Worm (Caenorhabditis elegans) whole organism, L4 larva: ENCODE results near the gene K02A6.2.

Experiments
- D1046.2 ChIP-seq: fragments of 200-800 bp; sonication (Bioruptor generic); IDR thresholded peaks from 2 replicates; pipeline ENCODE4 v1.3.6; 2022; ENCODE audit warnings: missing genetic modification characterization, missing compliant biosample characterization
- F10B5.3 ChIP-seq: sonication (generic microtip); optimal IDR thresholded peaks from 2 replicates; lab custom pipeline; 2016; ENCODE audit warnings: mild to moderate bottlenecking, missing genetic modification characterization, missing compliant biosample characterization
- F37D6.2 ChIP-seq: sonication (generic microtip); optimal IDR thresholded peaks from 2 replicates; lab custom pipeline; 2016; ENCODE audit warnings: mild to moderate bottlenecking, missing genetic modification characterization, missing compliant biosample characterization
- F44E2.7 ChIP-seq: fragments of 200-800 bp; sonication (Bioruptor generic); IDR thresholded peaks from 2 replicates; pipeline ENCODE4 v2.1.2; 2022; ENCODE audit warnings: missing genetic modification characterization, missing compliant biosample characterization
- F49E8.2 ChIP-seq: sonication (generic microtip); optimal IDR thresholded peaks from 2 replicates; lab custom pipeline; 2016; ENCODE audit warnings: missing compliant biosample characterization, mild to moderate bottlenecking, missing genetic modification characterization, borderline replicate concordance
- R02D3.7 ChIP-seq: fragments of 150-350 bp; sonication (generic microtip); optimal IDR thresholded peaks from 3 replicates; lab custom pipeline; 2014; ENCODE audit warnings: missing biosample characterization, missing genetic modification characterization
- T20F7.1 ChIP-seq: fragments of 200-800 bp; sonication (Bioruptor generic); optimal IDR thresholded peaks from 2 replicates; lab custom pipeline; 2018; ENCODE audit warnings: mild to moderate bottlenecking, missing genetic modification characterization, missing compliant biosample characterization
- Y48G9A.11 ChIP-seq: fragments of 200-800 bp; sonication (Bioruptor generic); IDR thresholded peaks from 2 replicates; pipeline ENCODE4 v1.3.6; 2022; ENCODE audit warnings: missing genetic modification reagents, missing genetic modification characterization, missing compliant biosample characterization
- Y75B8A.6 ChIP-seq: fragments of 200-800 bp; sonication (Bioruptor generic); IDR thresholded peaks from 2 replicates; pipeline ENCODE4 v1.3.6; 2022; ENCODE audit warnings: missing genetic modification reagents, missing genetic modification characterization, missing compliant biosample characterization
- ZK337.2 ChIP-seq: fragments of 200-800 bp; sonication (Bioruptor generic); IDR thresholded peaks from 2 replicates; pipeline ENCODE4 v1.3.6; 2022; ENCODE audit warnings: missing genetic modification reagents, missing genetic modification characterization, missing compliant biosample characterization
- ceh-20 ChIP-seq: fragments of 200-800 bp; sonication (Bioruptor generic); IDR thresholded peaks from 2 replicates; pipeline ENCODE4 v1.3.6; 2022; ENCODE audit warnings: missing genetic modification reagents, missing genetic modification characterization, missing compliant biosample characterization
- ceh-28 ChIP-seq: fragments of 150-350 bp; optimal IDR thresholded peaks from 2 replicates; lab custom pipeline; 2014; ENCODE audit warnings: missing biosample characterization, missing genetic modification reagents, missing genetic modification characterization
- ceh-62 ChIP-seq: sonication (generic microtip); optimal IDR thresholded peaks from 2 replicates; lab custom pipeline; 2017; ENCODE audit warnings: missing biosample characterization, missing genetic modification characterization
- ceh-82 ChIP-seq: sonication (generic microtip); optimal IDR thresholded peaks from 2 replicates; lab custom pipeline; 2017; ENCODE audit warnings: missing biosample characterization, missing genetic modification characterization
- cey-2 ChIP-seq: sonication (generic microtip); optimal IDR thresholded peaks from 3 replicates; lab custom pipeline; 2017; ENCODE audit warnings: missing genetic modification characterization, mild to moderate bottlenecking, missing compliant biosample characterization, antibody characterized with exemption, borderline replicate concordance; ENCODE audit not compliant: insufficient read depth
- ctbp-1 ChIP-seq: fragments of 200-800 bp; sonication (Bioruptor generic); IDR thresholded peaks from 2 replicates; pipeline ENCODE4 v1.3.6; 2022; ENCODE audit warnings: missing genetic modification reagents, missing genetic modification characterization, missing compliant biosample characterization
- daf-16 ChIP-seq, 3 experiments: sonication (generic microtip); optimal IDR thresholded peaks; 2 replicates each; lab custom pipeline; 2016 to 2017; ENCODE audit warnings: missing genetic modification characterization in 3 of 3, missing genetic modification reagents in 3 of 3, mild to moderate bottlenecking in 2 of 3, missing compliant biosample characterization in 2 of 3, missing biosample characterization in 1 of 3, moderate library complexity in 1 of 3
- dmd-9 ChIP-seq: fragments of 200-800 bp; sonication (Bioruptor generic); IDR thresholded peaks from 2 replicates; pipeline ENCODE4 v1.3.6; 2022; ENCODE audit warnings: missing genetic modification reagents, missing genetic modification characterization, missing compliant biosample characterization
- dpl-1 ChIP-seq: fragments of 150-350 bp; optimal IDR thresholded peaks from 2 replicates; lab custom pipeline; 2014; ENCODE audit warnings: missing biosample characterization, missing genetic modification reagents, missing genetic modification characterization
- fkh-10 ChIP-seq: fragments of 150-350 bp; optimal IDR thresholded peaks from 2 replicates; lab custom pipeline; 2014; ENCODE audit warnings: missing biosample characterization, missing genetic modification reagents, missing genetic modification characterization
- hlh-11 ChIP-seq: fragments of 200-800 bp; sonication (Bioruptor generic); optimal IDR thresholded peaks from 2 replicates; lab custom pipeline; 2018; ENCODE audit warnings: mild to moderate bottlenecking, missing genetic modification characterization, missing compliant biosample characterization
- hlh-30 ChIP-seq: sonication (generic microtip); optimal IDR thresholded peaks from 2 replicates; lab custom pipeline; 2017; ENCODE audit warnings: antibody characterized with exemption, mild to moderate bottlenecking, missing genetic modification characterization, missing compliant biosample characterization; ENCODE audit not compliant: insufficient read depth
- lin-1 ChIP-seq: fragments of 200-800 bp; sonication (Bioruptor generic); IDR thresholded peaks from 2 replicates; pipeline ENCODE4 v1.3.6; 2022; ENCODE audit warnings: missing genetic modification reagents, missing genetic modification characterization, missing compliant biosample characterization
- madf-5 ChIP-seq, 2 experiments: fragments of 200-800 bp; sonication (Bioruptor generic); IDR thresholded peaks; 2 replicates each; pipeline ENCODE4 v1.3.6; 2022; ENCODE audit warnings: missing compliant biosample characterization in 2 of 2, missing genetic modification characterization in 2 of 2
- madf-9 ChIP-seq: fragments of 200-800 bp; sonication (Bioruptor generic); conservative IDR thresholded peaks from 2 replicates; pipeline ENCODE4 v1.3.6; 2022; ENCODE audit warnings: missing genetic modification reagents, missing genetic modification characterization, missing compliant biosample characterization
- mdl-1 ChIP-seq, 2 experiments: fragments of 150-350 bp in 1 of 2; sonication (generic microtip) in 1 of 2; optimal IDR thresholded peaks; 2 replicates each; lab custom pipeline; 2014 to 2017; ENCODE audit warnings: missing biosample characterization in 2 of 2, missing genetic modification characterization in 2 of 2
- mdt-29 ChIP-seq: fragments of 200-800 bp; sonication (Bioruptor generic); IDR thresholded peaks from 2 replicates; pipeline ENCODE4 v1.3.6; 2022; ENCODE audit warnings: missing genetic modification reagents, missing genetic modification characterization, missing compliant biosample characterization
- mes-2 ChIP-seq: sonication (generic microtip); optimal IDR thresholded peaks from 2 replicates; lab custom pipeline; 2016; ENCODE audit warnings: missing genotype, mild to moderate bottlenecking, missing genetic modification characterization, missing compliant biosample characterization; ENCODE audit not compliant: poor library complexity, severe bottlenecking
- mxl-3 ChIP-seq: fragments of 200-800 bp; sonication (Bioruptor generic); optimal IDR thresholded peaks from 2 replicates; lab custom pipeline; 2018; ENCODE audit warnings: mild to moderate bottlenecking, missing genetic modification characterization, missing compliant biosample characterization
- nhr-102 ChIP-seq: sonication (generic microtip); optimal IDR thresholded peaks from 2 replicates; lab custom pipeline; 2016; ENCODE audit warnings: mild to moderate bottlenecking, missing genetic modification characterization, moderate library complexity, missing compliant biosample characterization
- nhr-11 ChIP-seq: fragments of 150-350 bp; optimal IDR thresholded peaks from 2 replicates; lab custom pipeline; 2014; ENCODE audit warnings: missing biosample characterization, missing genetic modification characterization
- nhr-111 ChIP-seq: fragments of 200-800 bp; sonication (Bioruptor generic); optimal IDR thresholded peaks from 2 replicates; lab custom pipeline; 2018; ENCODE audit warnings: mild to moderate bottlenecking, missing genetic modification characterization, missing compliant biosample characterization
- nhr-25 ChIP-seq: sonication (generic microtip); optimal IDR thresholded peaks from 2 replicates; lab custom pipeline; 2017; ENCODE audit warnings: missing genetic modification characterization, mild to moderate bottlenecking, missing compliant biosample characterization, antibody characterized with exemption, moderate library complexity, borderline replicate concordance; ENCODE audit not compliant: insufficient read depth
- nhr-28 ChIP-seq: fragments of 150-350 bp; optimal IDR thresholded peaks from 2 replicates; lab custom pipeline; 2014; ENCODE audit warnings: missing biosample characterization, missing genetic modification characterization
- nhr-42 ChIP-seq: fragments of 200-800 bp; sonication (Bioruptor generic); IDR thresholded peaks from 2 replicates; pipeline ENCODE4 v1.3.6; 2022; ENCODE audit warnings: missing genetic modification characterization, missing compliant biosample characterization
- nhr-48 ChIP-seq: sonication (generic microtip); optimal IDR thresholded peaks from 2 replicates; lab custom pipeline; 2016; ENCODE audit warnings: mild to moderate bottlenecking, missing genetic modification characterization, missing compliant biosample characterization
- nhr-76 ChIP-seq: fragments of 150-350 bp; optimal IDR thresholded peaks from 2 replicates; lab custom pipeline; 2014; ENCODE audit warnings: missing biosample characterization, missing genetic modification characterization
- pqm-1 ChIP-seq: sonication (generic microtip); optimal IDR thresholded peaks from 2 replicates; lab custom pipeline; 2017; ENCODE audit warnings: missing biosample characterization, missing genetic modification characterization
- set-16 ChIP-seq: fragments of 200-800 bp; sonication (Bioruptor generic); IDR thresholded peaks from 2 replicates; pipeline ENCODE4 v1.3.6; 2022; ENCODE audit warnings: missing genetic modification reagents, missing genetic modification characterization, missing compliant biosample characterization
- snpc-1.2 ChIP-seq: fragments of 200-800 bp; sonication (Bioruptor generic); IDR thresholded peaks from 2 replicates; pipeline ENCODE4 v1.3.6; 2022; ENCODE audit warnings: missing genetic modification reagents, missing genetic modification characterization, missing compliant biosample characterization
- snpc-4 ChIP-seq: fragments of 150-350 bp; optimal IDR thresholded peaks from 2 replicates; lab custom pipeline; 2014; ENCODE audit warnings: missing biosample characterization, missing genetic modification characterization
- spr-1 ChIP-seq: sonication (generic microtip); optimal IDR thresholded peaks from 2 replicates; lab custom pipeline; 2016; ENCODE audit warnings: mild to moderate bottlenecking, missing genetic modification characterization, missing compliant biosample characterization
- unc-130 ChIP-seq: sonication (generic microtip); optimal IDR thresholded peaks from 2 replicates; lab custom pipeline; 2016; ENCODE audit warnings: missing genetic modification reagents, missing genetic modification characterization, missing compliant biosample characterization
- unc-62 ChIP-seq, 3 experiments: fragments of 150-350 bp in 1 of 3; sonication (generic microtip); optimal IDR thresholded peaks in 2 of 3; peaks in 1 of 3; 1 replicate in 1 of 3; 2 replicates in 2 of 3; lab custom pipeline; 2014 to 2017; ENCODE audit warnings: missing biosample characterization in 3 of 3, missing genetic modification characterization in 3 of 3, missing genetic modification reagents in 3 of 3, missing genotype in 1 of 3
- zag-1 ChIP-seq: fragments of 150-350 bp; optimal IDR thresholded peaks from 2 replicates; lab custom pipeline; 2014; ENCODE audit warnings: missing biosample characterization, missing genetic modification characterization
- zfp-2 ChIP-seq: sonication (generic microtip); optimal IDR thresholded peaks from 2 replicates; lab custom pipeline; 2016; ENCODE audit warnings: mild to moderate bottlenecking, missing genetic modification characterization, missing compliant biosample characterization
- zip-11 ChIP-seq: fragments of 200-800 bp; sonication (Bioruptor generic); IDR thresholded peaks from 2 replicates; pipeline ENCODE4 v1.3.6; 2022; ENCODE audit warnings: missing genetic modification characterization, missing compliant biosample characterization
- zip-2 ChIP-seq: fragments of 150-350 bp; optimal IDR thresholded peaks from 2 replicates; lab custom pipeline; 2014; ENCODE audit warnings: missing biosample characterization, missing genetic modification characterization
- ztf-7 ChIP-seq: fragments of 150-350 bp; optimal IDR thresholded peaks from 2 replicates; lab custom pipeline; 2014; ENCODE audit warnings: missing biosample characterization, missing genetic modification characterization

Gene K02A6.2

DNA sequence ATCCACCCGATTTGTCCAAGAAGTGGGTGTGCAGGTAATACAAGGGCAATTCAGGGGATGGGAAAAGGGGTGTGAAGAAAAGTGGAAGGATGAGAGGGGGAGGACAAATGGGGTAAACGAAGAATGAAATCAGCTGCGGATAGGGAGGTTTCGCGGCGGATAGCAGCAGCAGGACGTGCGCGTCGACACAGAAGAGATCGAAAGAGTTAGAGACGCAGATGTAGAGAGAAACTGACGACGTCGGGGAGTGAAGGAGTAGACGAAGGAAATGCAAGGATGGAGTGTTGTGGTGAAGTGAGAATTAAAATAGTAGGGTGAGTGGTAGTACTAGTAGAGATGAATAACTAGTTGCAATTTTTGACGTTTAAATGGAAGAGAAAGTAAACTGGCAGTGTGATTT, 27.5 kb upstream of the K02A6.2 start, which contains the start of gene M60.6 (continued):
- no peak for TF ChIP-seq mdl-1 (tag; optimal IDR thresholded peaks at IDR 0.05; lab: Kevin White, UChicago)
- no peak for TF ChIP-seq dpl-1 (GFP tag; lab: Kevin White, UChicago)
- no peak for TF ChIP-seq lin-1 (GFP tag; lab: Robert Waterston, UW)
- TF ChIP-seq ceh-28 (tag; lab: Kevin White, UChicago), result no peak
- TF ChIP-seq pqm-1 (tag; lab: Kevin White, UChicago), result no peak
- no peak for TF ChIP-seq ZK337.2 (GFP tag; lab: Robert Waterston, UW)
- TF ChIP-seq ztf-7, result no peak
- TF ChIP-seq D1046.2 (GFP tag; lab: Robert Waterston, UW), result no peak
- no peak for TF ChIP-seq dmd-9
- peak; percentile 33 for TF ChIP-seq hlh-11
- TF ChIP-seq nhr-25, result no peak
- TF ChIP-seq fkh-10, result peak; percentile 6
- TF ChIP-seq spr-1 (tag; lab: Kevin White, UChicago), result no peak
- TF ChIP-seq F49E8.2 (tag; lab: Kevin White, UChicago), result no peak
- no peak for TF ChIP-seq nhr-48 (tag; lab: Kevin White, UChicago)
- no peak for TF ChIP-seq zip-2 (tag; lab: Kevin White, UChicago)
- no peak for TF ChIP-seq mdt-29 (GFP tag; lab: Robert Waterston, UW)
- TF ChIP-seq unc-130 (GFP tag; lab: Kevin White, UChicago), result no peak
- no peak for TF ChIP-seq F44E2.7 (GFP tag; lab: Robert Waterston, UW)
- TF ChIP-seq mxl-3, result peak; percentile 34
- no peak; the same call in 1 of the 2 replicates for TF ChIP-seq set-16
- TF ChIP-seq zip-11 (GFP tag; lab: Robert Waterston, UW), result no peak
- TF ChIP-seq Y48G9A.11 (GFP tag; lab: Robert Waterston, UW), result no peak
- no peak for TF ChIP-seq madf-5 (GFP tag; IDR thresholded peaks at IDR 0.05; lab: Robert Waterston, UW)
- no peak for TF ChIP-seq cey-2 (tag; lab: Kevin White, UChicago)
- TF ChIP-seq nhr-42 (GFP tag; lab: Robert Waterston, UW), result no peak
- TF ChIP-seq zfp-2, result no peak
- no peak for TF ChIP-seq nhr-102 (tag; lab: Kevin White, UChicago)
- peak; percentile 7 for TF ChIP-seq nhr-28 (tag; lab: Kevin White, UChicago)
- no peak for TF ChIP-seq hlh-30 (tag; lab: Kevin White, UChicago)
- TF ChIP-seq nhr-111 (GFP tag; lab: Kevin White, UChicago), result no peak
- TF ChIP-seq ceh-20 (GFP tag; lab: Robert Waterston, UW), result no peak
- peak; percentile 9 for TF ChIP-seq mes-2
- no peak for TF ChIP-seq F37D6.2
- TF ChIP-seq ceh-82 (tag; lab: Kevin White, UChicago), result no peak
- no peak for TF ChIP-seq R02D3.7
- no peak for TF ChIP-seq nhr-11 (tag; lab: Kevin White, UChicago)
- no peak for TF ChIP-seq ceh-62
- TF ChIP-seq Y75B8A.6 (GFP tag; lab: Robert Waterston, UW), result no peak
- no peak for TF ChIP-seq unc-62 (GFP tag; optimal IDR thresholded peaks at IDR 0.05 in 1 of 2; lab: Kevin White, UChicago)
- no peak for TF ChIP-seq unc-62 (tag; optimal IDR thresholded peaks at IDR 0.05; lab: Kevin White, UChicago)
- TF ChIP-seq nhr-76, result no peak
- TF ChIP-seq F10B5.3 (tag; lab: Kevin White, UChicago), result no peak
- TF ChIP-seq T20F7.1 (GFP tag; lab: Kevin White, UChicago), result no peak
- peak; percentile 58; the same call in 1 of the 2 replicates for TF ChIP-seq ctbp-1 (GFP tag; lab: Robert Waterston, UW)
- TF ChIP-seq madf-9 (GFP tag; lab: Robert Waterston, UW), result no peak
- TF ChIP-seq zag-1 (tag; lab: Kevin White, UChicago), result no peak
- TF ChIP-seq snpc-1.2 (GFP tag; lab: Robert Waterston, UW), result no peak
- no peak for TF ChIP-seq daf-16 (GFP tag; optimal IDR thresholded peaks at IDR 0.05; lab: Kevin White, UChicago)
- TF ChIP-seq daf-16 (tag; optimal IDR thresholded peaks at IDR 0.05; lab: Kevin White, UChicago), result no peak
- no peak for TF ChIP-seq snpc-4
